Worm (Caenorhabditis elegans): ENCODE results near the gene Y58A7A.2.
A peak's percentile ranks its signal among the peaks of the same experiment; 100 is the strongest.
"Not testable (repeated sequence)": the region's sequence is repeated elsewhere in the genome, so short reads cannot be mapped to it uniquely, and the experiment has no call there.

Y58A7A.2 gene

DNA sequence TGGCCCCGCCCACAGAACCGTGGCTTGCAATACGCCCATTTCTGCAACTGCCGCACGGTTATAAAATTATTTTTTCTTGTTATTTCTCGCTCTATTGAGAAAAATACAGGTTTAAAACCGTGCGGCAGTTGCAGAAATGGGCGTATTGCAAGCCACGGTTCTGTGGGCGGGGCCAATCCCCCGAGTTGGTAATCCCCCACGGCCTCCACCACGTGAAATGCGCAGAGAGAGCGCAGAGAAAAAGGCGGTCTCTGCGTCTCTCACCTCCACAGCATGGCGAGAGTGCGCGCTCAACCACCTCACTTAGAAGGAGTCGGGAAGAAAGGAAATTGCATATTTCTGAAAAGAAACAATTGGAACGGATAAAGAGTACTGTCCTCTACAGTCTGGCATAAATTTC lies 24.8 kb downstream of the Y58A7A.2 start:
- TF ChIP-seq sma-9 (GFP tag; optimal IDR thresholded peaks at IDR 0.05), result peak; percentile 33
- not testable (repeated sequence) for TF ChIP-seq sma-9 (tag; optimal IDR thresholded peaks at IDR 0.05)

- no peak for TF ChIP-seq ceh-82 (tag; optimal IDR thresholded peaks at IDR 0.05)
- no peak for TF ChIP-seq ama-1 (optimal IDR thresholded peaks at IDR 0.05)
- no peak for TF ChIP-seq snpc-4 (tag; optimal IDR thresholded peaks at IDR 0.05)
- no peak for TF ChIP-seq alr-1 (tag; optimal IDR thresholded peaks at IDR 0.05)
- no peak for TF ChIP-seq ztf-4 (tag; optimal IDR thresholded peaks at IDR 0.05)
- TF ChIP-seq unc-39 (tag; optimal IDR thresholded peaks at IDR 0.05), result no peak
- no peak for TF ChIP-seq lsy-2 (tag; optimal IDR thresholded peaks at IDR 0.05)
- TF ChIP-seq nhr-23 (tag; optimal IDR thresholded peaks at IDR 0.05), result no peak
- TF ChIP-seq lin-11 (tag; optimal IDR thresholded peaks at IDR 0.05), result no peak
- no peak for TF ChIP-seq nhr-129 (tag; optimal IDR thresholded peaks at IDR 0.05)
- TF ChIP-seq ZK546.5 (tag; optimal IDR thresholded peaks at IDR 0.05), result no peak
- TF ChIP-seq crh-2 (tag; optimal IDR thresholded peaks at IDR 0.05), result no peak
- TF ChIP-seq sem-4 (tag; optimal IDR thresholded peaks at IDR 0.05), result no peak
- no peak for TF ChIP-seq gmeb-1 (tag; optimal IDR thresholded peaks at IDR 0.05)
- no peak for TF ChIP-seq Y55F3AM.14 (GFP tag; optimal IDR thresholded peaks at IDR 0.05)
- no peak for TF ChIP-seq lin-39 (tag; optimal IDR thresholded peaks at IDR 0.05)
- no peak for TF ChIP-seq sma-3 (GFP tag; optimal IDR thresholded peaks at IDR 0.05)
- no peak for TF ChIP-seq elt-1 (tag; optimal IDR thresholded peaks at IDR 0.05)
Observed at ce11 chrV:5046558-5046957, 25.4 kb downstream of the Y58A7A.2 start.

DNA sequence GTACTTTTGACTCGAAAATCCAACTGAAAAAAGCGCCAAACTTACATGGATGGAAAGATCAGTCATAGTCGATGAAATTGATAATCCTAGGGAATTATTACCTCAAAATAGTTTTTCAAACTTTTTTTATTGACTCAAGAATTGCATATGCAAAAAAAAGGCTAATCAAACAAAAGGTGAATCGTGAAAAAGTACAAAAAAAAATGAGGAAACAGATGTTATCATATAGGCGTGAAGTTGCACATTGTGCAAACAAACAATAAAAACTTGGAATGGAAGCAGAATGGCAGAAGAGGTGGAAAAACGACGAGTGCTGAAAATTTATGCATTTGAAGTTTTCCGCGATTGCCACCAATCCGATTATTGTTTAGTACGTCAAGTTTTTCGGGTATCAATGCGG lies 25.9 kb downstream of the Y58A7A.2 start, which contains the start of gene exc-14:
TSS of gene exc-14 (minus strand) at position 101 of the 400 bp plus-strand sequence.
- TF ChIP-seq unc-62 (GFP tag; optimal IDR thresholded peaks at IDR 0.05), result no peak
- TF ChIP-seq elt-1 (tag; optimal IDR thresholded peaks at IDR 0.05), result no peak
- TF ChIP-seq nhr-237 (tag; optimal IDR thresholded peaks at IDR 0.05), result no peak
- TF ChIP-seq lin-13 (GFP tag; optimal IDR thresholded peaks at IDR 0.05), result no peak
- no peak for TF ChIP-seq ama-1 (optimal IDR thresholded peaks at IDR 0.05)
- TF ChIP-seq blmp-1 (tag; optimal IDR thresholded peaks at IDR 0.05; ENCODE audit: insufficient read depth), result no peak
- no peak for TF ChIP-seq ztf-1 (GFP tag; conservative IDR thresholded peaks at IDR 0.05)
- no peak for TF ChIP-seq nhr-12 (tag; optimal IDR thresholded peaks at IDR 0.05)
- TF ChIP-seq mab-5 (tag; optimal IDR thresholded peaks at IDR 0.05), result no peak
- no peak for TF ChIP-seq zag-1 (tag; optimal IDR thresholded peaks at IDR 0.05)
- no peak for TF ChIP-seq snpc-4 (tag; optimal IDR thresholded peaks at IDR 0.05)
- TF ChIP-seq aly-2 (tag; optimal IDR thresholded peaks at IDR 0.05), result no peak
- no peak for TF ChIP-seq ceh-16 (tag; optimal IDR thresholded peaks at IDR 0.05)
- TF ChIP-seq nhr-129 (tag; optimal IDR thresholded peaks at IDR 0.05), result no peak
- no peak for TF ChIP-seq sma-3 (GFP tag; optimal IDR thresholded peaks at IDR 0.05)
- TF ChIP-seq alr-1 (tag; optimal IDR thresholded peaks at IDR 0.05), result no peak
- TF ChIP-seq sma-9 (GFP tag; optimal IDR thresholded peaks at IDR 0.05), result no peak
- no peak for TF ChIP-seq sma-9 (tag; optimal IDR thresholded peaks at IDR 0.05)
- no peak for TF ChIP-seq elt-3 (tag; optimal IDR thresholded peaks at IDR 0.05)

DNA sequence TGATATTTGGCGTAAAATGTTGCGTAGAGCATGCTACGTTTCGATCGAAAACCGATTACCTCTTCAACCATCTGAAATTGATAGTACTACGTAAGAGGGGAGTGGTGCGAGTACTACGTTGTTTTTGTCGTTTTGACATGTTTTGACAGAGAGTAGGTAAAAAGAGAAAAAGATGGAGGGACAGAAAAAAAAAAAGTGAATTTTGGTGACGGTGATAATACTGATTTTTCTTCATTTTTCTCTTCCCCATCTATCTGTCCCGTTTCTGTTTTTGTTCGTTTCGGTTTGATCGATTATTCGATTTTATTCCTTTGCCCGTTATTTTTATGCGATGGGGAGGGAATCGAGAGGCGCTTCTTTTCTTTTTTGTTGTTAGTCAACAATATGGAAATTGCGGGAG lies 31.1 kb downstream of the Y58A7A.2 start, which contains the start of gene K11D12.8:
TSS of gene K11D12.8 (minus strand) at position 77 of the 400 bp plus-strand sequence.
- TF ChIP-seq lin-11 (tag; optimal IDR thresholded peaks at IDR 0.05) (no peak), nhr-6 (tag; optimal IDR thresholded peaks at IDR 0.05) (no peak), C34F6.9 (tag; optimal IDR thresholded peaks at IDR 0.05) (no peak), unc-39 (tag; optimal IDR thresholded peaks at IDR 0.05) (no peak), ceh-16 (tag; optimal IDR thresholded peaks at IDR 0.05) (no peak)

DNA sequence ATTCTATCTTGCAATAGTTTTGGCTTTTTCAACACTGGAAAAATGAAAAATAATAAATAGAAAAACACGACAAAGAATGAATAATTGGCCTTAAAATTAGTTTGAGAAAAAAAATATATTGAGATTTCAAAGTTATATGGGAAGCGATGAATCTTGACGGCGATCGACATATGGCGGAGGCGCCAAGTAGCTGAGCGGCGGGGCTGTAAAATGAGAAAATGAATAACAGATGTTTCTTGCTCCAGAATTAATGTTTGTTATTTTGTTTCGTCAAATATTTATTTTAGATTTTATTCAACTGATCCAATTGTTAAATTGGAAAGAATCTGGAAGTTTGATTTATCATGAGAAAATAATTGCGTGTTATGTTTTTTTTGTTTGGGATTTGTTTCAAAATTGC lies 32.4 kb downstream of the Y58A7A.2 start, which contains the start of gene K11D12.11:
TSS of gene K11D12.11 (minus strand) at position 42 of the 400 bp plus-strand sequence.
- TF ChIP-seq nhr-21 (tag; optimal IDR thresholded peaks at IDR 0.05), result no peak
- TF ChIP-seq snpc-4 (tag; optimal IDR thresholded peaks at IDR 0.05), result no peak
- no peak for TF ChIP-seq nhr-11 (tag; optimal IDR thresholded peaks at IDR 0.05)
- no peak for TF ChIP-seq mab-5 (tag; optimal IDR thresholded peaks at IDR 0.05)
- no peak for TF ChIP-seq nhr-23 (tag; optimal IDR thresholded peaks at IDR 0.05)
- TF ChIP-seq peb-1 (tag; optimal IDR thresholded peaks at IDR 0.05), result no peak
- no peak for TF ChIP-seq nhr-237 (tag; optimal IDR thresholded peaks at IDR 0.05)
- TF ChIP-seq blmp-1 (tag; optimal IDR thresholded peaks at IDR 0.05; ENCODE audit: insufficient read depth), result no peak
- no peak for TF ChIP-seq ztf-11 (tag; optimal IDR thresholded peaks at IDR 0.05)
- TF ChIP-seq skn-1 (tag; optimal IDR thresholded peaks at IDR 0.05), result no peak
- TF ChIP-seq lin-39 (tag; optimal IDR thresholded peaks at IDR 0.05), result no peak
